Worm (Caenorhabditis elegans) whole organism, L1 larva: Measurements from ENCODE around the gene clec-55.

Source experiments
- C04F5.9 ChIP-seq: sonication (generic microtip); optimal IDR thresholded peaks from 2 replicates; lab custom pipeline; 2016; ENCODE audit warnings: missing genetic modification characterization, missing compliant biosample characterization
- Y116A8C.19 ChIP-seq: sonication (generic microtip); optimal IDR thresholded peaks from 2 replicates; lab custom pipeline; 2016; ENCODE audit warnings: missing compliant biosample characterization, missing genetic modification characterization, borderline replicate concordance
- ama-1 ChIP-seq: fragments of 150-350 bp; optimal IDR thresholded peaks from 2 replicates; lab custom pipeline; 2014
- blmp-1 ChIP-seq: fragments of 150-350 bp; optimal IDR thresholded peaks from 2 replicates; lab custom pipeline; 2014; ENCODE audit warnings: missing biosample characterization, missing genetic modification characterization
- ceh-63 ChIP-seq: fragments of 200-800 bp; sonication (Bioruptor generic); optimal IDR thresholded peaks from 2 replicates; lab custom pipeline; 2018; ENCODE audit warnings: mild to moderate bottlenecking, missing genetic modification characterization, missing compliant biosample characterization
- ceh-90 ChIP-seq: sonication (generic microtip); optimal IDR thresholded peaks from 2 replicates; lab custom pipeline; 2016; ENCODE audit warnings: missing genetic modification characterization, missing compliant biosample characterization
- ces-1 ChIP-seq: fragments of 150-350 bp; optimal IDR thresholded peaks from 2 replicates; lab custom pipeline; 2014; ENCODE audit warnings: missing biosample characterization, missing genetic modification reagents, missing genetic modification characterization
- dpl-1 ChIP-seq, 3 experiments: fragments of 150-350 bp in 2 of 3; sonication (generic microtip) in 1 of 3; optimal IDR thresholded peaks; 2 replicates each; lab custom pipeline; 2014 to 2017; ENCODE audit warnings: missing biosample characterization in 3 of 3, missing genetic modification characterization in 3 of 3, missing genetic modification reagents in 3 of 3
- dsc-1 ChIP-seq: sonication (generic microtip); optimal IDR thresholded peaks from 2 replicates; lab custom pipeline; 2016; ENCODE audit warnings: mild to moderate bottlenecking, missing genetic modification characterization, missing compliant biosample characterization
- efl-1 ChIP-seq, 4 experiments: fragments of 150-350 bp; optimal IDR thresholded peaks in 3 of 4; peaks in 1 of 4; 1 replicate in 1 of 4; 2 replicates in 3 of 4; lab custom pipeline; 2014; ENCODE audit warnings: missing biosample characterization in 2 of 4, missing genetic modification characterization in 2 of 4, missing genetic modification reagents in 2 of 4
- efl-3 ChIP-seq: fragments of 200-800 bp; sonication (Bioruptor generic); optimal IDR thresholded peaks from 2 replicates; lab custom pipeline; 2018; ENCODE audit warnings: mild to moderate bottlenecking, missing genetic modification characterization, missing compliant biosample characterization
- elt-2 ChIP-seq: sonication (generic microtip); optimal IDR thresholded peaks from 2 replicates; lab custom pipeline; 2016; ENCODE audit warnings: missing genetic modification characterization, mild to moderate bottlenecking, inconsistent platforms, missing compliant biosample characterization, missing genetic modification reagents
- elt-3 ChIP-seq, 6 experiments: fragments of 150-350 bp in 1 of 6; sonication (generic microtip); optimal IDR thresholded peaks; 2 replicates each; lab custom pipeline; 2017 to 2018; ENCODE audit warnings: missing biosample characterization in 6 of 6, missing genetic modification characterization in 6 of 6, inconsistent platforms in 1 of 6
- fkh-10 ChIP-seq: sonication (generic microtip); optimal IDR thresholded peaks from 2 replicates; lab custom pipeline; 2017; ENCODE audit warnings: missing biosample characterization, missing genetic modification reagents, missing genetic modification characterization
- hlh-4 ChIP-seq: sonication (generic microtip); optimal IDR thresholded peaks from 2 replicates; lab custom pipeline; 2016; ENCODE audit warnings: mild to moderate bottlenecking, missing genetic modification characterization, missing compliant biosample characterization
- isw-1 ChIP-seq: fragments of 200-800 bp; sonication (Bioruptor generic); IDR thresholded peaks from 2 replicates; pipeline ENCODE4 v1.3.6; 2022; ENCODE audit warnings: missing genetic modification characterization, missing compliant biosample characterization
- lin-13 ChIP-seq: fragments of 150-350 bp; optimal IDR thresholded peaks from 2 replicates; lab custom pipeline; 2014; ENCODE audit warnings: missing biosample characterization, missing genetic modification reagents, missing genetic modification characterization
- lin-35 ChIP-seq, 2 experiments: fragments of 150-350 bp; optimal IDR thresholded peaks; 2 replicates each; lab custom pipeline; 2014; ENCODE audit warnings: missing biosample characterization in 2 of 2, missing genetic modification characterization in 2 of 2, missing genetic modification reagents in 2 of 2
- lir-3 ChIP-seq: sonication (generic microtip); optimal IDR thresholded peaks from 2 replicates; lab custom pipeline; 2016; ENCODE audit warnings: mild to moderate bottlenecking, missing genetic modification characterization, moderate library complexity, missing compliant biosample characterization; ENCODE audit not compliant: poor library complexity
- lsy-2 ChIP-seq, 2 experiments: fragments of 150-350 bp; optimal IDR thresholded peaks; 2 replicates each; lab custom pipeline; 2014; ENCODE audit warnings: missing biosample characterization in 2 of 2, missing genetic modification characterization in 2 of 2
- mab-9 ChIP-seq: fragments of 200-800 bp; sonication (Bioruptor generic); IDR thresholded peaks from 2 replicates; pipeline ENCODE4 v1.3.6; 2022; ENCODE audit warnings: missing genetic modification reagents, missing genetic modification characterization, missing compliant biosample characterization
- mef-2 ChIP-seq: fragments of 150-350 bp; optimal IDR thresholded peaks from 2 replicates; lab custom pipeline; 2014; ENCODE audit warnings: missing biosample characterization, missing genetic modification characterization
- nhr-237 ChIP-seq: fragments of 150-350 bp; optimal IDR thresholded peaks from 2 replicates; lab custom pipeline; 2014; ENCODE audit warnings: missing biosample characterization, missing genetic modification characterization
- nhr-71 ChIP-seq: sonication (generic microtip); optimal IDR thresholded peaks from 2 replicates; lab custom pipeline; 2016; ENCODE audit warnings: mild to moderate bottlenecking, missing genetic modification characterization, moderate library complexity, missing compliant biosample characterization
- nhr-85 ChIP-seq: sonication (generic microtip); peaks from one replicate; lab custom pipeline; 2016; ENCODE audit warnings: missing genetic modification characterization, inconsistent platforms, missing compliant biosample characterization
- nhr-90 ChIP-seq: sonication (generic microtip); optimal IDR thresholded peaks from 2 replicates; lab custom pipeline; 2016; ENCODE audit warnings: mild to moderate bottlenecking, missing genetic modification characterization, missing compliant biosample characterization; ENCODE audit not compliant: poor library complexity
- pqm-1 ChIP-seq: sonication (generic microtip); optimal IDR thresholded peaks from 3 replicates; lab custom pipeline; 2017; ENCODE audit warnings: missing biosample characterization, missing genetic modification characterization
- rnt-1 ChIP-seq: sonication (generic microtip); optimal IDR thresholded peaks from 2 replicates; lab custom pipeline; 2016; ENCODE audit warnings: mild to moderate bottlenecking, missing genetic modification characterization, moderate library complexity, missing compliant biosample characterization
- snpc-4 ChIP-seq: fragments of 150-350 bp; optimal IDR thresholded peaks from 2 replicates; lab custom pipeline; 2014; ENCODE audit warnings: missing biosample characterization, missing genetic modification characterization
- snu-23 ChIP-seq: sonication (generic microtip); optimal IDR thresholded peaks from 2 replicates; lab custom pipeline; 2016; ENCODE audit warnings: missing genetic modification characterization, missing compliant biosample characterization
- sox-4 ChIP-seq: sonication (generic microtip); optimal IDR thresholded peaks from 2 replicates; lab custom pipeline; 2016; ENCODE audit warnings: missing genetic modification characterization, missing compliant biosample characterization
- sptf-1 ChIP-seq: fragments of 150-350 bp; optimal IDR thresholded peaks from 2 replicates; lab custom pipeline; 2014; ENCODE audit warnings: missing biosample characterization, missing genetic modification characterization
- swsn-7 ChIP-seq: sonication (generic microtip); optimal IDR thresholded peaks from 2 replicates; lab custom pipeline; 2016; ENCODE audit warnings: missing genetic modification characterization, missing compliant biosample characterization
- tbx-2 ChIP-seq: sonication (generic microtip); optimal IDR thresholded peaks from 2 replicates; lab custom pipeline; 2016; ENCODE audit warnings: missing genetic modification characterization, missing compliant biosample characterization
- unc-30 ChIP-seq: sonication (generic microtip); optimal IDR thresholded peaks from 2 replicates; lab custom pipeline; 2017; ENCODE audit warnings: missing biosample characterization, missing genetic modification characterization
- unc-62 ChIP-seq: fragments of 150-350 bp; optimal IDR thresholded peaks from 2 replicates; lab custom pipeline; 2014; ENCODE audit warnings: missing biosample characterization, missing genetic modification reagents, missing genetic modification characterization
- unc-86 ChIP-seq: sonication (generic microtip); optimal IDR thresholded peaks from 2 replicates; lab custom pipeline; 2016; ENCODE audit warnings: missing genetic modification characterization, missing compliant biosample characterization

The clec-55 gene

DNA sequence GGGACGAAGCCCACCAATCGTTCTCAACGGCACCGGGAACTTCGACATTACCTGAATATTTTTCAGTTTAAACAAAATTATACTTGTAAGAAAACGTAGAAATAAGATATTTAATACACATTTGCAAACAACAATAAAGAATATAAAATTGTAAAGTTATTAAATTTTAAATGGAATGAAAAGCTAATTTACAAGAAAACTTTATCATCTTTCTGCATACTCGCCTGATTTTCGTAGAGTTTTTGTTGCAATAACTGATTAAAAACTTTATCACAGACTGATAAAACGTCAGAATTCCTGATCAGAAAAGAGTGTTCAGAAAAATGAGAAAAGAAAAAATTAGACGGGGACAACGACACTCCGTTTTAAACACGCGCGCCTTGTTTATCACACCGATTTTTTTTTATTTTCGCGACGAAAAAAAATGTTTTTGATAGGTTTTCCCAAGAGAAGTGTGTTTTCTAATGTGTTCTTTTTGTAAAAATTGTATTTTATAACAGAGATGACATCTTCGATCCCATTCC is 31.8 kb upstream of the clec-55 start, which contains the start of the genes dlat-1 and fntb-1:
dlat-1 (minus strand) TSS at position 51 of the 524 bp plus-strand sequence.
fntb-1 (plus strand) TSS at position 412 of the 524 bp plus-strand sequence.
- TF ChIP-seq ces-1 (GFP tag; lab: Kevin White, UChicago): no peak
- no peak for TF ChIP-seq fkh-10 (GFP tag; lab: Kevin White, UChicago)
- no peak for TF ChIP-seq Y116A8C.19 (tag; lab: Kevin White, UChicago)
- peak; percentile 70 for TF ChIP-seq elt-2 (tag; lab: Kevin White, UChicago)
- no peak for TF ChIP-seq lin-13 (GFP tag; lab: Kevin White, UChicago)
- no peak for TF ChIP-seq mef-2 (tag; lab: Kevin White, UChicago)
- TF ChIP-seq lir-3 (tag; lab: Kevin White, UChicago): no peak
- peak in 1 of 2 experiments; percentile 29 for TF ChIP-seq lin-35 (GFP tag; optimal IDR thresholded peaks at IDR 0.05; lab: Kevin White, UChicago)
- no peak for TF ChIP-seq tbx-2 (tag; lab: Kevin White, UChicago)
- no peak for TF ChIP-seq snpc-4 (tag; lab: Kevin White, UChicago)
- no peak for TF ChIP-seq unc-30 (tag; lab: Kevin White, UChicago)
- no peak for TF ChIP-seq rnt-1
- TF ChIP-seq elt-3 (tag; optimal IDR thresholded peaks at IDR 0.05; lab: Kevin White, UChicago): peak in 1 of 6 experiments; percentile 9
- TF ChIP-seq efl-3: no peak
- peak; percentile 12 to 25 for TF ChIP-seq efl-1 (optimal IDR thresholded peaks at IDR 0.05; lab: Kevin White, UChicago)
- TF ChIP-seq efl-1 (GFP tag; optimal IDR thresholded peaks at IDR 0.05 in 1 of 2; lab: Kevin White, UChicago): peak; percentile 20 to 90
- no peak for TF ChIP-seq dsc-1 (tag; lab: Kevin White, UChicago)
- TF ChIP-seq pqm-1 (tag; lab: Kevin White, UChicago): peak; percentile 13
- TF ChIP-seq sox-4 (tag; lab: Kevin White, UChicago): no peak
- no peak for TF ChIP-seq ceh-90 (tag; lab: Kevin White, UChicago)
- peak; percentile 18 for TF ChIP-seq snu-23 (GFP tag; lab: Kevin White, UChicago)
- no peak for TF ChIP-seq unc-62
- peak in 1 of 2 experiments; percentile 27 for TF ChIP-seq lsy-2 (tag; optimal IDR thresholded peaks at IDR 0.05; lab: Kevin White, UChicago)
- TF ChIP-seq mab-9 (GFP tag; lab: Robert Waterston, UW): no peak
- no peak for TF ChIP-seq isw-1 (GFP tag; lab: Robert Waterston, UW)
- TF ChIP-seq ama-1: peak; percentile 31
- TF ChIP-seq nhr-237 (tag; lab: Kevin White, UChicago): no peak
- no peak for TF ChIP-seq nhr-90 (tag; lab: Kevin White, UChicago)
- no peak for TF ChIP-seq blmp-1
- TF ChIP-seq dpl-1 (GFP tag; optimal IDR thresholded peaks at IDR 0.05; lab: Kevin White, UChicago): peak in 2 of 3 experiments; percentile 4 to 32
- no peak for TF ChIP-seq ceh-63
- TF ChIP-seq nhr-71 (tag; lab: Kevin White, UChicago): peak; percentile 29
- TF ChIP-seq sptf-1 (tag; lab: Kevin White, UChicago): no peak
- TF ChIP-seq swsn-7 (tag; lab: Kevin White, UChicago): no peak
- no peak for TF ChIP-seq hlh-4 (tag; lab: Kevin White, UChicago)

DNA sequence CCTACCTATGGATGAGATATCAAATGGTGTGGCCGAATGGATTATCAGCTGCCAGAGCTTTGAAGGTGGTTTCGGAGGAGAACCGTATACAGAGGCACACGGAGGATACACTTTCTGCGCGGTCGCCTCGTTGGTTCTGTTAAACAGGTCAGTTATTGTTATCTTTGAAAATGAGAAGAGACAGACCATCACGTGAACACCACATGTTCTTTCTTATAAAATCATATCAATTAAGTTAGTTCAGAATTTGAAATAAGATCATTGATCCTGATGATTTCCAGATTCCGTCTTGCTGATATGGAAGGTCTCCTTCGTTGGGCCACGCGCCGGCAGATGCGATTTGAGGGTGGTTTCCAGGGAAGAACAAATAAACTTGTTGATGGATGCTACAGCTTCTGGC is 30.4 kb upstream of the clec-55 start:
- TF ChIP-seq elt-3 (tag; optimal IDR thresholded peaks at IDR 0.05; lab: Kevin White, UChicago) (peak in 1 of 6 experiments; percentile 69), unc-86 (tag; lab: Kevin White, UChicago) (no peak), mef-2 (tag; lab: Kevin White, UChicago) (no peak), hlh-4 (tag; lab: Kevin White, UChicago) (no peak), nhr-71 (tag; lab: Kevin White, UChicago) (peak; percentile 14), C04F5.9 (no peak), ama-1 (no peak)

DNA sequence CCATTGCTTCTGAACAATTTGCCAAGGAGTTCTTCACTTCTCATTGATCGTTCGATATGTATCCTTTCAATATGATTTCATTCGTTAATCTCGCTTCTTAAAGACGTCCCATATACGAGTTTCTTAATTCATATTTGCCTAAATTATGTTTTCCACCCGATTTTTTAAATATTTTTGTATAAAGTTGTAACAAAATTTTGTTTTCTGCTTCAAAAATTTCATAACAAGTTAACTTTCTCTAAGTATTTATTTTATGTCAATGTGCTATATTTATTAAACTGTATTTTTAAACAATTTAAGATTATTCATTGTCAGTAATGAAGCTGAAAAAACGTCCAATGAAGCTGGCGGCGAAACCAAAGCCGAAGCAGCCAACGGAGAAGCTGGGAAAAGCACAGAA is 29.7 kb upstream of the clec-55 start, which contains the start of gene F23B12.7:
F23B12.7 (plus strand) TSS at position 301 of the 400 bp plus-strand sequence.
- TF ChIP-seq nhr-85 (tag; lab: Kevin White, UChicago): no peak
- no peak for TF ChIP-seq lir-3 (tag; lab: Kevin White, UChicago)
